Fruit fly (Drosophila melanogaster) S2 (cell line): ENCODE measurements around the gene CG18095.

Experiments
- CG8478 ChIP-seq: fragments of >200 bp; optimal IDR thresholded peaks from 2 replicates; lab custom pipeline; 2018
- CTCF ChIP-seq, 2 experiments: fragments of >200 bp; optimal IDR thresholded peaks; 2 replicates each; lab custom pipeline; 2018

- TF ChIP-seq CG8478 (lab: Kevin White, UChicago) (no peak), CTCF (optimal IDR thresholded peaks at IDR 0.05; lab: Kevin White, UChicago) (no peak)
Observed at dm6 chr2L:14007801-14008200, 23.5 kb downstream of the CG18095 start, which contains the start of gene CG42692.
